Worm (Caenorhabditis elegans): Measurements from ENCODE around the gene odr-3.

odr-3 gene

DNA sequence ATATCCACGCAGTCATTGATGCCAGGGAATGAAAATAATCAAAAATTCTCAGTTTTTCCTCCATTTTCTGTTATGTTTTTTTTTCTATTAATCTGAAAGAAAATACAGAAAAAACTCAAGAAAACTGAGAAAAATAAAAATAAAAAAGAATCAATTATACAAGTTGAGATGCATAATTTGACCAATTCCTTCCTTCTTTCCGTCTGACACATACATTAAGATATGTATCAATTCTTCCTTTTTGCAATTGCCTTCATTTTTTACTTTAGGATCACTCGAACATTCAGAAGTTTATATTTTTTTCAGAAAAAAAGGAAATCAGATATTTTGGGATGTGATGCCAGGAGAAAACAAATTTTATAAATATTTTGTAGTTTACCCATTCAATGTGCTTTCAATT, 41.9 kb downstream of the odr-3 start, which contains the start of gene F57B1.5:
F57B1.5 (plus strand) TSS at position 301 of the 400 bp plus-strand sequence.
- TF ChIP-seq skn-1 (tag; optimal IDR thresholded peaks at IDR 0.05), result no peak
- TF ChIP-seq ztf-11 (tag; optimal IDR thresholded peaks at IDR 0.05), result no peak
- no peak for TF ChIP-seq pqm-1 (tag; optimal IDR thresholded peaks at IDR 0.05)

DNA sequence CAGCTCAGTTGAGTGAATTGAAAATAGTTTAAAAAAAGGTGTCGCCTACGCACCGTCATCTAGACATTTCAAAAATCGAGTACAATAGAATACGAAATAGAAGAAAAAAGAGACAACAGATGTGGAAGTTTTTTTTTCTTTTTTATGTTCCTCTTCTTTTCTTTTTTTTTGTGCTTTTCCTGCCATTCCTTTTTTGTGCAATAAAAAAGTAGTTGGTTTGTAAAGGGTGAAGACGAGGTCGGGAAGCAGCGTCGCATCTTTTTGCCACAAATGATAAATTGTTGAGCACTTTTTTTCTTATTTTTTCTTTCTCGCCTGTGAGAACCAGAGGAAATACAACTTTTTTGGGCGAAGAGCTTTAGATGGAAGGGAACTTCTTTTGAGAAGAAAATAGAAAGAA, 42.8 kb downstream of the odr-3 start:
- TF ChIP-seq lin-39 (tag; optimal IDR thresholded peaks at IDR 0.05) (peak; percentile 32), nhr-76 (tag; optimal IDR thresholded peaks at IDR 0.05) (no peak), nhr-23 (tag; optimal IDR thresholded peaks at IDR 0.05) (no peak), elt-3 (tag; optimal IDR thresholded peaks at IDR 0.05) (no peak), skn-1 (tag; optimal IDR thresholded peaks at IDR 0.05) (no peak), fkh-10 (GFP tag; optimal IDR thresholded peaks at IDR 0.05) (peak; percentile 10), nfya-1 (tag; optimal IDR thresholded peaks at IDR 0.05; ENCODE audit: insufficient read depth) (peak; percentile 8)

- TF ChIP-seq nhr-25 (tag; optimal IDR thresholded peaks at IDR 0.05) (peak; percentile 21), nhr-43 (tag; optimal IDR thresholded peaks at IDR 0.05; ENCODE audit: poor library complexity, severe bottlenecking) (peak; percentile 39), fos-1 (tag; optimal IDR thresholded peaks at IDR 0.05) (no peak), elt-1 (tag; optimal IDR thresholded peaks at IDR 0.05) (no peak), mdl-1 (tag; optimal IDR thresholded peaks at IDR 0.05) (no peak), ceh-9 (tag; optimal IDR thresholded peaks at IDR 0.05) (no peak), nhr-237 (tag; optimal IDR thresholded peaks at IDR 0.05) (no peak), nhr-23 (tag; optimal IDR thresholded peaks at IDR 0.05) (peak; percentile 79), sea-2 (GFP tag; optimal IDR thresholded peaks at IDR 0.05) (no peak), daf-12 (tag; optimal IDR thresholded peaks at IDR 0.05) (no peak), ceh-28 (tag; optimal IDR thresholded peaks at IDR 0.05) (peak; percentile 37), ceh-16 (tag; optimal IDR thresholded peaks at IDR 0.05) (no peak), ceh-82 (tag; optimal IDR thresholded peaks at IDR 0.05) (no peak), ama-1 (optimal IDR thresholded peaks at IDR 0.05) (no peak), nhr-11 (tag; optimal IDR thresholded peaks at IDR 0.05) (no peak), egl-27 (tag; optimal IDR thresholded peaks at IDR 0.05) (peak; percentile 61), R02D3.7 (tag; optimal IDR thresholded peaks at IDR 0.05) (no peak), aly-2 (tag; optimal IDR thresholded peaks at IDR 0.05) (no peak)
Observed at ce11 chrV:13202127-13202610, 47.2 kb downstream of the odr-3 start, which contains the start of the genes col-159 and col-160. Gene col-159 (minus strand): TSS chrV:13202177. Gene col-160 (minus strand): TSS chrV:13202189.

- peak; percentile 38 for TF ChIP-seq nhr-23 (tag; optimal IDR thresholded peaks at IDR 0.05)
- no peak for TF ChIP-seq ceh-16 (tag; optimal IDR thresholded peaks at IDR 0.05)
- TF ChIP-seq nhr-43 (tag; optimal IDR thresholded peaks at IDR 0.05; ENCODE audit: poor library complexity, severe bottlenecking), result peak; percentile 12
- peak; percentile 77 for TF ChIP-seq nhr-25 (tag; optimal IDR thresholded peaks at IDR 0.05)
- peak; percentile 50 for TF ChIP-seq nhr-76 (tag; optimal IDR thresholded peaks at IDR 0.05)
Observed at ce11 chrV:13200609-13201008, 48.7 kb downstream of the odr-3 start.

- TF ChIP-seq nfya-1 (tag; optimal IDR thresholded peaks at IDR 0.05; ENCODE audit: insufficient read depth) (no peak), nhr-28 (tag; optimal IDR thresholded peaks at IDR 0.05) (no peak), nhr-237 (tag; optimal IDR thresholded peaks at IDR 0.05) (no peak)
Observed at ce11 chrV:13197823-13198222, 51.5 kb downstream of the odr-3 start, which contains the start of gene F57B1.9. Gene F57B1.9 (minus strand): TSS chrV:13197923.

Measured in whole organism, L3 larva.